Fruit fly (Drosophila melanogaster): ENCODE measurements around the gene CG5498.

The CG5498 gene

dm6 chr3L:20354363-20354762 lies 29.5 kb downstream of the CG5498 start:
- TF ChIP-seq Blimp-1 (GFP tag; optimal IDR thresholded peaks at IDR 0.05) = no peak
- no peak for TF ChIP-seq CG11902 (GFP tag; optimal IDR thresholded peaks at IDR 0.05)
- no peak for TF ChIP-seq Lpt (GFP tag; optimal IDR thresholded peaks at IDR 0.05)
- no peak for TF ChIP-seq lz (GFP tag; optimal IDR thresholded peaks at IDR 0.05)
- no peak for TF ChIP-seq Hr39 (GFP tag; optimal IDR thresholded peaks at IDR 0.05)
- TF ChIP-seq pdm3 (GFP tag; optimal IDR thresholded peaks at IDR 0.05) = no peak
- TF ChIP-seq Met (GFP tag; optimal IDR thresholded peaks at IDR 0.05) = no peak
- TF ChIP-seq CG8119 (GFP tag; IDR thresholded peaks at IDR 0.05) = no peak
- no peak for TF ChIP-seq CG10669 (GFP tag; optimal IDR thresholded peaks at IDR 0.05)
- no peak for TF ChIP-seq Smox (GFP tag; optimal IDR thresholded peaks at IDR 0.05)
- no peak for TF ChIP-seq CG7368 (GFP tag; optimal IDR thresholded peaks at IDR 0.05)
- no peak for TF ChIP-seq acj6 (GFP tag; optimal IDR thresholded peaks at IDR 0.05)
- TF ChIP-seq CG6808 (GFP tag; optimal IDR thresholded peaks at IDR 0.05) = no peak
- TF ChIP-seq CG9139 (GFP tag; optimal IDR thresholded peaks at IDR 0.05) = no peak
- no peak for TF ChIP-seq Sox102F (GFP tag; optimal IDR thresholded peaks at IDR 0.05)

- peak; percentile 8 for TF ChIP-seq CG31627 (GFP tag; optimal IDR thresholded peaks at IDR 0.05)
- TF ChIP-seq CG8119 (GFP tag; IDR thresholded peaks at IDR 0.05) = no peak
- TF ChIP-seq CG11762 (GFP tag; optimal IDR thresholded peaks at IDR 0.05; ENCODE audit: insufficient read depth) = peak; percentile 6
- no peak for TF ChIP-seq Met (GFP tag; optimal IDR thresholded peaks at IDR 0.05)
- TF ChIP-seq Ets21C (GFP tag; optimal IDR thresholded peaks at IDR 0.05) = no peak
- peak; percentile 46 for TF ChIP-seq vri (GFP tag; optimal IDR thresholded peaks at IDR 0.05)
- no peak for TF ChIP-seq CG16779 (tag; optimal IDR thresholded peaks at IDR 0.05)
- TF ChIP-seq lz (GFP tag; optimal IDR thresholded peaks at IDR 0.05) = no peak
- TF ChIP-seq CG15336 (GFP tag; IDR thresholded peaks at IDR 0.05) = peak; percentile 48
- TF ChIP-seq net (GFP tag; optimal IDR thresholded peaks at IDR 0.05) = no peak
- TF ChIP-seq esn (GFP tag; optimal IDR thresholded peaks at IDR 0.05) = peak; percentile 30
- no peak for TF ChIP-seq achi (GFP tag; optimal IDR thresholded peaks at IDR 0.05)
- TF ChIP-seq CG32006 (GFP tag; optimal IDR thresholded peaks at IDR 0.05) = no peak
- TF ChIP-seq CG11294 (GFP tag; IDR thresholded peaks at IDR 0.05) = no peak
- no peak for TF ChIP-seq topi (GFP tag; optimal IDR thresholded peaks at IDR 0.05)
- TF ChIP-seq Eip93F (GFP tag; optimal IDR thresholded peaks at IDR 0.05) = peak; percentile 19
- TF ChIP-seq svp (GFP tag) = peak; percentile 85
- no peak for TF ChIP-seq salr (GFP tag; optimal IDR thresholded peaks at IDR 0.05)
Observed at dm6 chr3L:20353726-20354332, 30.1 kb downstream of the CG5498 start.

- no peak for TF ChIP-seq Blimp-1 (GFP tag; optimal IDR thresholded peaks at IDR 0.05)
- no peak for TF ChIP-seq CG8319 (GFP tag; optimal IDR thresholded peaks at IDR 0.05)
- TF ChIP-seq CG11762 (GFP tag; optimal IDR thresholded peaks at IDR 0.05; ENCODE audit: insufficient read depth) = no peak
- no peak for TF ChIP-seq CG7368 (GFP tag; optimal IDR thresholded peaks at IDR 0.05)
- no peak for TF ChIP-seq ss (GFP tag; optimal IDR thresholded peaks at IDR 0.05)
- no peak for TF ChIP-seq CG10631 (GFP tag; optimal IDR thresholded peaks at IDR 0.05)
- no peak for TF ChIP-seq CG3032 (tag; optimal IDR thresholded peaks at IDR 0.05)
- TF ChIP-seq Gug (GFP tag; IDR thresholded peaks at IDR 0.05) = no peak
- TF ChIP-seq CG6854 (GFP tag; optimal IDR thresholded peaks at IDR 0.05) = no peak
- no peak for TF ChIP-seq CG4318 (GFP tag; optimal IDR thresholded peaks at IDR 0.05)
- TF ChIP-seq spab (GFP tag; optimal IDR thresholded peaks at IDR 0.05) = no peak
Observed at dm6 chr3L:20353149-20353548, 30.8 kb downstream of the CG5498 start, which contains the start of gene CG5618. Gene CG5618, plus strand, starts transcription at chr3L:20353449.
